Fruit fly (Drosophila melanogaster): ENCODE results near the gene CG6678.

The CG6678 gene

DNA sequence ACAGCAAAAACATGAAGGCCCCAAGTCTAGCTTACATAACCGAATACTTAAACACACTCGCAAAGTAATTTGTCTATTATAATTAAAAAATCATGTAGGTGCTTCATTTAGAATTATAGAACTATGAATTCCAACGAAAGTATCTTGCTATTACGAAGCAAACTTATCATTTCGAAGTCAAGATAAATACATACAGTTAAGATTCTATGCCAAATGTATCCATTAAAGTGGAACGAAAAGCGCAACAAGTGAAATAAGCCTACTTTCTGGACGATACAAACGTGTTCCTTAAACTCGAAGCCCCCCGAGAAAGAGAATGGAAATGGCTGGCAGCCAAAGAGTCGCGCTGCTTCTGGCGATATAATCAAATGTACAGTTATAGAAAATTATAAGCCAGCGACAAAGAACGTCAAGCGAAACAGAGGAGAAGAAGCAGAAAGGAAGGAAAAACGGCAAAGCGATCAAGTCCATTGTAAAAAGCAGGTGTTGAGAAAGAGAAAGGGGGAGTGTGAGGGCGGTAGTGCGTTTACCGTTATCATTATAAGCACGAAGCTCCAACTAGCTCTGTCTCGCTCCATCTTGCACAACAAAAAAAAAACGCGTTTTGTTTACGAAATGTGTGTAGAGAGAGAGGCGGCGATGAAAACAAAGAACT is 34.1 kb upstream of the CG6678 start (continued):
- TF ChIP-seq salm (tag; optimal IDR thresholded peaks at IDR 0.05) = no peak
- no peak for TF ChIP-seq BtbVII (GFP tag; optimal IDR thresholded peaks at IDR 0.05)
- TF ChIP-seq esg (GFP tag; conservative IDR thresholded peaks at IDR 0.05) = no peak; the same call in 1 of the 2 replicates
- no peak for TF ChIP-seq abd-A (tag; optimal IDR thresholded peaks at IDR 0.05)
- TF ChIP-seq CG4404 (GFP tag; IDR thresholded peaks at IDR 0.05) = no peak
- no peak for TF ChIP-seq CG5180 (GFP tag; optimal IDR thresholded peaks at IDR 0.05)
- no peak for TF ChIP-seq Dll (GFP tag; IDR thresholded peaks at IDR 0.05; ENCODE audit: partially characterized antibody)
- TF ChIP-seq Antp (GFP tag; optimal IDR thresholded peaks at IDR 0.05) = no peak
- no peak for TF ChIP-seq CG6854 (GFP tag; optimal IDR thresholded peaks at IDR 0.05)
- peak; percentile 69 for TF ChIP-seq CG2120 (GFP tag; optimal IDR thresholded peaks at IDR 0.05)
- TF ChIP-seq CG8388 (GFP tag; optimal IDR thresholded peaks at IDR 0.05) = no peak
- TF ChIP-seq repo (GFP tag; optimal IDR thresholded peaks at IDR 0.05) = no peak
- no peak for TF ChIP-seq CG11085 (GFP tag; IDR thresholded peaks at IDR 0.05)
- TF ChIP-seq chn (GFP tag; optimal IDR thresholded peaks at IDR 0.05) = no peak
- TF ChIP-seq lbe (GFP tag; optimal IDR thresholded peaks at IDR 0.05) = no peak
- no peak for TF ChIP-seq CG11456 (GFP tag; IDR thresholded peaks at IDR 0.05)
- TF ChIP-seq CG12769 (tag; optimal IDR thresholded peaks at IDR 0.05) = no peak
- no peak for TF ChIP-seq CG4730 (GFP tag; IDR thresholded peaks at IDR 0.05)
- TF ChIP-seq Myb (GFP tag; optimal IDR thresholded peaks at IDR 0.05) = peak; percentile 9
- TF ChIP-seq CG6689 (GFP tag; IDR thresholded peaks at IDR 0.05) = 0 out of 2 replicates have a peak, but pooled peaks have one; percentile 32
- no peak for TF ChIP-seq H2.0 (GFP tag; IDR thresholded peaks at IDR 0.05)
- TF ChIP-seq Sin3A (optimal IDR thresholded peaks at IDR 0.05) = no peak
- TF ChIP-seq Hr51 (GFP tag; optimal IDR thresholded peaks at IDR 0.05) = peak in 1 of 2 experiments; percentile 36
- TF ChIP-seq CG12155 (GFP tag; optimal IDR thresholded peaks at IDR 0.05) = peak; percentile 10
- TF ChIP-seq Ets65A (GFP tag) = peak; percentile 20
- no peak for TF ChIP-seq insv (GFP tag; optimal IDR thresholded peaks at IDR 0.05)
- no peak for TF ChIP-seq Nf-YA (GFP tag; IDR thresholded peaks at IDR 0.05)
- no peak for TF ChIP-seq sna (GFP tag; IDR thresholded peaks at IDR 0.05; ENCODE audit: partially characterized antibody)
- no peak for TF ChIP-seq HHEX (GFP tag; optimal IDR thresholded peaks at IDR 0.05)
- no peak for TF ChIP-seq MBD-R2 (GFP tag; IDR thresholded peaks at IDR 0.05)
- TF ChIP-seq CG3847 (GFP tag; IDR thresholded peaks at IDR 0.05) = no peak; the same call in 1 of the 2 replicates
- no peak for TF ChIP-seq Atf-2 (GFP tag; optimal IDR thresholded peaks at IDR 0.05)
- TF ChIP-seq NC2α (GFP tag; optimal IDR thresholded peaks at IDR 0.05) = no peak
- TF ChIP-seq NK7.1 (GFP tag; optimal IDR thresholded peaks at IDR 0.05) = no peak
- TF ChIP-seq Eip74EF (GFP tag; optimal IDR thresholded peaks at IDR 0.05) = peak in 1 of 2 experiments; percentile 9
- TF ChIP-seq prd (optimal IDR thresholded peaks at IDR 0.05) = no peak
- no peak for TF ChIP-seq prd (GFP tag; IDR thresholded peaks at IDR 0.05)
- TF ChIP-seq sisA (GFP tag; IDR thresholded peaks at IDR 0.05) = no peak
- TF ChIP-seq sr (GFP tag; IDR thresholded peaks at IDR 0.05) = no peak
- no peak for TF ChIP-seq gce (GFP tag; IDR thresholded peaks at IDR 0.05)
- TF ChIP-seq zfh1 (GFP tag; IDR thresholded peaks at IDR 0.05) = no peak
- TF ChIP-seq CG7357 (GFP tag; IDR thresholded peaks at IDR 0.05) = no peak
- TF ChIP-seq stc (GFP tag; IDR thresholded peaks at IDR 0.05) = no peak
- no peak for TF ChIP-seq CG11696 (GFP tag; IDR thresholded peaks at IDR 0.05)
- TF ChIP-seq CG15514 (GFP tag; optimal IDR thresholded peaks at IDR 0.05) = no peak
- no peak for TF ChIP-seq CG16815 (GFP tag; optimal IDR thresholded peaks at IDR 0.05)
- TF ChIP-seq unc-4 (GFP tag; IDR thresholded peaks at IDR 0.05; ENCODE audit: partially characterized antibody) = no peak
- TF ChIP-seq MESR4 (GFP tag; optimal IDR thresholded peaks at IDR 0.05) = no peak
- no peak for TF ChIP-seq ttk (GFP tag; IDR thresholded peaks at IDR 0.05)
- TF ChIP-seq Lim3 (GFP tag; IDR thresholded peaks at IDR 0.05) = no peak
- TF ChIP-seq dmrt11E (tag; optimal IDR thresholded peaks at IDR 0.05) = no peak
